Fruit fly (Drosophila melanogaster) whole organism, wandering third instar larva: ENCODE measurements around the gene Ccdc85.

Experiments used
- Abd-B ChIP-seq: fragments of >200 bp; optimal IDR thresholded peaks from 2 replicates; lab custom pipeline; 2017; ENCODE audit warnings: missing biosample characterization, missing genetic modification characterization
- CG32264 ChIP-seq: fragments of 200-800 bp; sonication (Bioruptor generic); optimal IDR thresholded peaks from 2 replicates; lab custom pipeline; 2016; ENCODE audit warnings: missing biosample characterization, missing genetic modification characterization
- CG9705 ChIP-seq: fragments of 200-800 bp; sonication (Bioruptor generic); optimal IDR thresholded peaks from 2 replicates; lab custom pipeline; 2018; ENCODE audit warnings: missing biosample characterization, mild to moderate bottlenecking, missing genetic modification characterization
- CrebA ChIP-seq: fragments of 200-800 bp; sonication (Bioruptor generic); optimal IDR thresholded peaks from 2 replicates; lab custom pipeline; 2016; ENCODE audit warnings: missing biosample characterization, mild to moderate bottlenecking, missing genetic modification characterization, borderline replicate concordance
- Dfd ChIP-seq: fragments of >200 bp; optimal IDR thresholded peaks from 2 replicates; lab custom pipeline; 2017; ENCODE audit warnings: missing biosample characterization, missing genetic modification characterization
- Dif ChIP-seq: fragments of 200-275, 200-300 bp; sonication (Bioruptor generic); optimal IDR thresholded peaks from 2 replicates; lab custom pipeline; 2018; ENCODE audit warnings: missing biosample characterization, missing genetic modification characterization; ENCODE audit not compliant: partially characterized antibody
- GATAd ChIP-seq: sonication (Bioruptor generic); optimal IDR thresholded peaks from 2 replicates; lab custom pipeline; 2016; ENCODE audit warnings: missing biosample characterization, missing genetic modification characterization
- HLH106 ChIP-seq: fragments of 200-800 bp; optimal IDR thresholded peaks from 3 replicates; lab custom pipeline; 2019; ENCODE audit warnings: missing biosample characterization, mild to moderate bottlenecking, missing genetic modification characterization, moderate library complexity
- Hnf4 ChIP-seq: fragments of 200-800 bp; sonication (Bioruptor generic); optimal IDR thresholded peaks from 2 replicates; lab custom pipeline; 2016; ENCODE audit warnings: missing biosample characterization, mild to moderate bottlenecking, missing genetic modification characterization
- Hr78 ChIP-seq: fragments of >200 bp; optimal IDR thresholded peaks from 2 replicates; lab custom pipeline; 2017; ENCODE audit warnings: missing biosample characterization, missing genetic modification characterization
- Hr83 ChIP-seq: fragments of 200-300 bp; sonication (Bioruptor generic); optimal IDR thresholded peaks from 2 replicates; lab custom pipeline; 2016; ENCODE audit warnings: missing biosample characterization, mild to moderate bottlenecking, missing genetic modification characterization, moderate library complexity; ENCODE audit not compliant: poor library complexity, severe bottlenecking
- Jra ChIP-seq: sonication (Bioruptor generic); optimal IDR thresholded peaks from 2 replicates; lab custom pipeline; 2016; ENCODE audit warnings: missing biosample characterization, missing genetic modification characterization
- Mio ChIP-seq: sonication (Bioruptor generic); optimal IDR thresholded peaks from 2 replicates; lab custom pipeline; 2016; ENCODE audit warnings: missing biosample characterization, missing genetic modification characterization
- Myc ChIP-seq: fragments of >200 bp; optimal IDR thresholded peaks from 2 replicates; lab custom pipeline; 2017
- N ChIP-seq: fragments of >200 bp; optimal IDR thresholded peaks from 2 replicates; lab custom pipeline; 2018; ENCODE audit warnings: missing biosample characterization, missing external identifiers, missing genetic modification characterization
- OdsH ChIP-seq: fragments of 200-800 bp; sonication (Bioruptor generic); optimal IDR thresholded peaks from 2 replicates; lab custom pipeline; 2016; ENCODE audit warnings: missing biosample characterization, mild to moderate bottlenecking, missing genetic modification characterization
- Rel ChIP-seq, 2 experiments: fragments of 200-800 bp; sonication (Bioruptor generic) in 1 of 2; optimal IDR thresholded peaks; 2 replicates in 1 of 2; 3 replicates in 1 of 2; lab custom pipeline; 2016 to 2019; ENCODE audit warnings: mild to moderate bottlenecking in 2 of 2, missing biosample characterization in 2 of 2, missing genetic modification characterization in 2 of 2, moderate library complexity in 1 of 2
- Sp1 ChIP-seq: fragments of 200-800 bp; sonication (Bioruptor generic); optimal IDR thresholded peaks from 3 replicates; lab custom pipeline; 2019; ENCODE audit warnings: missing biosample characterization, mild to moderate bottlenecking, missing genetic modification characterization, moderate library complexity
- Vsx2 ChIP-seq: fragments of 200-300, 225-300 bp; sonication (Bioruptor generic); optimal IDR thresholded peaks from 2 replicates; lab custom pipeline; 2018; ENCODE audit warnings: missing biosample characterization, missing genetic modification characterization; ENCODE audit not compliant: partially characterized antibody
- br ChIP-seq: fragments of 200-800 bp; sonication (Bioruptor generic); optimal IDR thresholded peaks from 2 replicates; lab custom pipeline; 2016; ENCODE audit warnings: missing biosample characterization, missing genetic modification characterization
- brk ChIP-seq: fragments of 200-800 bp; sonication (Bioruptor generic); optimal IDR thresholded peaks from 2 replicates; lab custom pipeline; 2016; ENCODE audit warnings: missing biosample characterization, mild to moderate bottlenecking, missing genetic modification characterization
- dl ChIP-seq, 2 experiments: fragments of 175-275, 200-275 bp in 1 of 2; fragments of 200-275 bp in 1 of 2; sonication (Bioruptor generic); optimal IDR thresholded peaks; lab custom pipeline; 2018; ENCODE audit warnings: mild to moderate bottlenecking in 2 of 2, missing biosample characterization in 2 of 2, missing genetic modification characterization in 2 of 2, moderate library complexity in 2 of 2; ENCODE audit not compliant: partially characterized antibody in 2 of 2, insufficient read depth in 1 of 2
- dmrt93B ChIP-seq: fragments of 200-800 bp; sonication (Bioruptor generic); optimal IDR thresholded peaks from 2 replicates; lab custom pipeline; 2018; ENCODE audit warnings: missing biosample characterization, mild to moderate bottlenecking, missing genetic modification characterization
- dsf ChIP-seq: sonication (Bioruptor generic); optimal IDR thresholded peaks from 2 replicates; lab custom pipeline; 2016; ENCODE audit warnings: missing biosample characterization, missing genetic modification characterization, borderline replicate concordance
- ey ChIP-seq: fragments of 200-800 bp; sonication (Bioruptor generic); optimal IDR thresholded peaks from 2 replicates; lab custom pipeline; 2016; ENCODE audit warnings: missing biosample characterization, missing genetic modification characterization
- foxo ChIP-seq, 2 experiments: fragments of 200-800 bp; sonication (Bioruptor generic); optimal IDR thresholded peaks; 2 replicates in 1 of 2; 3 replicates in 1 of 2; lab custom pipeline; 2016 to 2017; ENCODE audit warnings: missing biosample characterization in 2 of 2, missing genetic modification characterization in 2 of 2
- fru ChIP-seq: fragments of 200-800 bp; sonication (Bioruptor generic); optimal IDR thresholded peaks from 3 replicates; lab custom pipeline; 2016; ENCODE audit warnings: missing biosample characterization, mild to moderate bottlenecking, missing genetic modification characterization
- h ChIP-seq: fragments of 200-800 bp; sonication (Bioruptor generic); optimal IDR thresholded peaks from 3 replicates; lab custom pipeline; 2016; ENCODE audit warnings: missing biosample characterization, mild to moderate bottlenecking, missing genetic modification characterization
- jim ChIP-seq: fragments of 175-275, 200-325 bp; sonication (Bioruptor generic); optimal IDR thresholded peaks from 2 replicates; lab custom pipeline; 2016; ENCODE audit warnings: missing biosample characterization, mild to moderate bottlenecking, missing genetic modification characterization
- lola ChIP-seq: fragments of >200 bp; optimal IDR thresholded peaks from 2 replicates; lab custom pipeline; 2017; ENCODE audit warnings: missing biosample characterization, missing genetic modification characterization
- pan ChIP-seq: fragments of >200 bp; optimal IDR thresholded peaks from 2 replicates; lab custom pipeline; 2017
- psq ChIP-seq: fragments of 200-800 bp; sonication (Bioruptor generic); optimal IDR thresholded peaks from 3 replicates; lab custom pipeline; 2017; ENCODE audit warnings: missing biosample characterization, mild to moderate bottlenecking, missing genetic modification characterization, moderate library complexity
- rgr ChIP-seq: fragments of 200-800 bp; sonication (Bioruptor generic); optimal IDR thresholded peaks from 3 replicates; lab custom pipeline; 2016; ENCODE audit warnings: missing biosample characterization, mild to moderate bottlenecking, missing genetic modification characterization
- sage ChIP-seq: fragments of 200-800 bp; sonication (Bioruptor generic); optimal IDR thresholded peaks from 2 replicates; lab custom pipeline; 2016; ENCODE audit warnings: missing biosample characterization, mild to moderate bottlenecking, missing genetic modification characterization
- sv ChIP-seq: fragments of 200-800 bp; sonication (Bioruptor generic); optimal IDR thresholded peaks from 3 replicates; lab custom pipeline; 2016; ENCODE audit warnings: missing biosample characterization, missing genetic modification characterization
- tai ChIP-seq: sonication (Bioruptor generic); optimal IDR thresholded peaks from 2 replicates; lab custom pipeline; 2016; ENCODE audit warnings: missing biosample characterization, missing genetic modification characterization
- usp ChIP-seq: fragments of >200 bp; optimal IDR thresholded peaks from 2 replicates; lab custom pipeline; 2017; ENCODE audit warnings: missing biosample characterization, missing genetic modification characterization
- woc ChIP-seq: sonication (Bioruptor generic); optimal IDR thresholded peaks from 2 replicates; lab custom pipeline; 2016; ENCODE audit warnings: missing biosample characterization, mild to moderate bottlenecking, missing genetic modification characterization

Ccdc85 gene

DNA sequence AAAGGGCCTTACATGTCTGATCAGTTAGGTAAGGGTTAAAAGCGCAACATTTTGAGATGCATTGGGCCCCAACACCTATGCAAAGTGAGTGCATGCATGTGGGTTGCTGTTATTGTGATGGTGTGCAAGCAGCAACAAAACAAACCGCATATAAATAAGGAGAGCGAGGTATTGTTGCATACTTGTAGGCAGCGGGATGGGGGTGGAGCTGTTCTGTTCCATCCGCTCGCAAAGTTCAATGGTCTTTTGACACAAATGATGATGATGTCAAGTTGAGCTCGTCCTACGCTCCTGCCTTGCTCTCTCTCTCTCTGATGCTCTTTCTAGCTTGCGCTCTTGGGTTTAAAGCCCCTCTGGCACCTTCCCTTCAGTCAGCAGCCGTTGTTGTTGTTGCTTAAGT lies 43.4 kb upstream of the Ccdc85 start:
- no peak for TF ChIP-seq CrebA (GFP tag; lab: Kevin White, UChicago)
- peak; percentile 7 for TF ChIP-seq Hr83 (GFP tag; lab: Kevin White, UChicago)
- peak; percentile 76 for TF ChIP-seq N (GFP tag; lab: Kevin White, UChicago)
- peak; percentile 64 for TF ChIP-seq Dif (GFP tag; lab: Kevin White, UChicago)
- peak; percentile 57 for TF ChIP-seq Myc (lab: Kevin White, UChicago)

DNA sequence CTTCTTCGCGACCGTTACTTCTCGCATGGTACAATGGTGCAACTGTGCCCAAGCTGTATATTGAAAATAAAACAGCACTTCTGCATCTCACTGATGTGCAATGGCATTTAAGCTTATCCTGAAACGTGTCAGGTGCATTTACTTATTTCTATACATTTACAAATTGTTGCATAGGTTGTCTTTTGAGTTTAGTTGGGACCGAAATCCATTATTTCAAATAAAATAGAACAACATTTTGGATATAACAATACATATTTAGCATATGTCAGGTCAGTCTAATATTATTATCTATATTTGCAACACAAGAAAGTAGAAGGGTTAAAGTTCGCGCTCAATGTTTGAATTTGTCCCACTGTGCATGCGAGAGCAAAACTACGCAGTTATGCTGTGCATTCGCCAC lies 42.7 kb upstream of the Ccdc85 start:
- TF ChIP-seq Hnf4 = no peak
- no peak for TF ChIP-seq br (GFP tag; lab: Kevin White, UChicago)
- TF ChIP-seq Hr78 (GFP tag; lab: Kevin White, UChicago) = no peak
- no peak for TF ChIP-seq dmrt93B (GFP tag; lab: Kevin White, UChicago)
- no peak for TF ChIP-seq woc (GFP tag; lab: Kevin White, UChicago)
- TF ChIP-seq lola (GFP tag; lab: Kevin White, UChicago) = no peak
- no peak for TF ChIP-seq Vsx2 (GFP tag; lab: Kevin White, UChicago)
- no peak for TF ChIP-seq sv
- no peak for TF ChIP-seq N (GFP tag; lab: Kevin White, UChicago)
- no peak for TF ChIP-seq fru (GFP tag; lab: Kevin White, UChicago)
- TF ChIP-seq GATAd = no peak
- no peak for TF ChIP-seq OdsH (GFP tag; lab: Kevin White, UChicago)
- no peak for TF ChIP-seq sage (GFP tag; lab: Kevin White, UChicago)
- TF ChIP-seq pan = no peak
- no peak for TF ChIP-seq foxo (GFP tag; optimal IDR thresholded peaks at IDR 0.05; lab: Kevin White, UChicago)
- TF ChIP-seq h = no peak
- TF ChIP-seq brk (GFP tag; lab: Kevin White, UChicago) = no peak
- TF ChIP-seq psq = no peak
- no peak for TF ChIP-seq Myc (lab: Kevin White, UChicago)
- no peak for TF ChIP-seq Dfd (GFP tag; lab: Kevin White, UChicago)

DNA sequence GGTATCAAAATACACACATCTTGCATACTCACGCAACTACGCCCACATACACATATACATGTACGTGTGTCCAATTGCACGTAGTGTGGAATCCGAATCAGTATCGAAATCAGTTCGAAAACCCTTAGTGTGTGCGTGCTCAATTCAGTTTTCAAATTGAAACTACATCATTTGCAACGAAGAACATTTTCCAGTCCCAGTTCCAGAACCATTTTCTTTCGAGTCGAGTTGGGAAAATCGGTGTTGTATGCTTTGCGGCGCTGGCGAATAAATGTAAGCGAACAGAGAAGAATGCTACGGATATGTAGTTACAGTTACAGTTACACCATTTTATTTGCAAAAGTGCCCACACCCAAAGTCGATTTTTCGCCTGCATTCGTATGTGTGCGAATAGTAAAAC lies 42.1 kb upstream of the Ccdc85 start:
- TF ChIP-seq Myc (lab: Kevin White, UChicago) (peak; percentile 27), Hr78 (GFP tag; lab: Kevin White, UChicago) (no peak)

DNA sequence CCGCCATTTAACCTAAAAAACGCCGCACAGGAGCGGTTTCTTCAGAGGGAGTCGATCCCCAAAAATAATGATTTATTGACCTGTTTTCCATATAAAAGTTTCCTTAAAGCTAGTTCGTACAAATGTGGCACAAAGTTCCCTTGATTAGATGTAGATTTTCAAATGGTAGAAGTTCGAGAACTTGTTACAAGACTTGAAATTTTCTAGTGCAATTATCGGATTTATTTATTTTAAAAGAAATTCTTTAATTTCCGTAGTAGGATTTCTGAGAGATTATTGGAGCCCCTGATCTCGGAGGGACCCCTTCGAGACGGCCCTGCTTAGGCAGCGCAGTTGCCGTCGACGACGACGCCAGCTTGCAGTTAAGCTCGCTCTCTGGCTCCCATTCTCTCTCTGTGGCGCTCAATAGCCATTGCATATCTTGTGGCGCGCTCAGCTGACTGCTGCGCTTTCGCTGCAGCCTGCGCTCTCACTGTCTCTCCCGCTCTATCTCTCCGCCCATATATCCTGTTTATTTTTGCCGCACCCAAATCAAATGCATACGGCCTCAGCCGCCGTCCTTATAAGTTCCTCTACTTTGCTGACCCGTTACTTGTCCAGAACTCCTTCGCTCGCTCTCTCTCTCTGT lies 41.4 kb upstream of the Ccdc85 start:
- no peak for TF ChIP-seq sv
- no peak for TF ChIP-seq Abd-B (GFP tag; lab: Kevin White, UChicago)
- TF ChIP-seq Dfd (GFP tag; lab: Kevin White, UChicago) = no peak
- peak; percentile 86 for TF ChIP-seq br (GFP tag; lab: Kevin White, UChicago)
- TF ChIP-seq Dif (GFP tag; lab: Kevin White, UChicago) = peak; percentile 61
- TF ChIP-seq Sp1 (GFP tag; lab: Kevin White, UChicago) = peak; percentile 89
- peak; percentile 82 for TF ChIP-seq OdsH (GFP tag; lab: Kevin White, UChicago)
- no peak for TF ChIP-seq tai (GFP tag; lab: Kevin White, UChicago)
- TF ChIP-seq HLH106 = peak; percentile 92
- TF ChIP-seq h = peak; percentile 89
- no peak for TF ChIP-seq Rel (GFP tag; optimal IDR thresholded peaks at IDR 0.05; lab: Kevin White, UChicago)
- TF ChIP-seq Rel (tag; optimal IDR thresholded peaks at IDR 0.05; lab: Kevin White, UChicago) = no peak
- peak in 1 of 2 experiments; percentile 89 for TF ChIP-seq foxo (GFP tag; optimal IDR thresholded peaks at IDR 0.05; lab: Kevin White, UChicago)
- peak; percentile 1 for TF ChIP-seq Mio (GFP tag; lab: Kevin White, UChicago)
- no peak for TF ChIP-seq Hr78 (GFP tag; lab: Kevin White, UChicago)
- peak; percentile 60 for TF ChIP-seq CG32264
- no peak for TF ChIP-seq CrebA (GFP tag; lab: Kevin White, UChicago)
- no peak for TF ChIP-seq lola (GFP tag; lab: Kevin White, UChicago)
- TF ChIP-seq ey (GFP tag; lab: Kevin White, UChicago) = peak; percentile 88
- no peak for TF ChIP-seq Vsx2 (GFP tag; lab: Kevin White, UChicago)
- peak; percentile 79 for TF ChIP-seq CG9705
- TF ChIP-seq brk (GFP tag; lab: Kevin White, UChicago) = no peak
- TF ChIP-seq Hnf4 = peak; percentile 76
- TF ChIP-seq fru (GFP tag; lab: Kevin White, UChicago) = peak; percentile 91
- peak; percentile 79 for TF ChIP-seq rgr
- no peak for TF ChIP-seq Myc (lab: Kevin White, UChicago)
- peak; percentile 59 for TF ChIP-seq sage (GFP tag; lab: Kevin White, UChicago)
- peak; percentile 90 for TF ChIP-seq dmrt93B (GFP tag; lab: Kevin White, UChicago)
- TF ChIP-seq Jra = peak; percentile 36
- TF ChIP-seq psq = peak; percentile 74
- TF ChIP-seq pan = no peak
- TF ChIP-seq woc (GFP tag; lab: Kevin White, UChicago) = peak; percentile 80
- no peak for TF ChIP-seq dl (GFP tag; optimal IDR thresholded peaks at IDR 0.05; lab: Kevin White, UChicago; ENCODE audit: insufficient read depth in 1 of 2, partially characterized antibody in 2 of 2)
- TF ChIP-seq N (GFP tag; lab: Kevin White, UChicago) = no peak
- TF ChIP-seq usp = no peak
- TF ChIP-seq dsf = no peak
- TF ChIP-seq jim (GFP tag; lab: Kevin White, UChicago) = no peak
- TF ChIP-seq GATAd = no peak
- no peak for TF ChIP-seq Hr83 (GFP tag; lab: Kevin White, UChicago)
